Worm (Caenorhabditis elegans) whole organism, early embryonic: ENCODE results near the gene ttll-15.

Source experiments
- B0310.2 ChIP-seq: sonication (generic microtip); optimal IDR thresholded peaks from 2 replicates; lab custom pipeline; 2016; ENCODE audit warnings: mild to moderate bottlenecking, missing genetic modification characterization, missing compliant biosample characterization
- F13C5.2 ChIP-seq: sonication (generic microtip); optimal IDR thresholded peaks from 2 replicates; lab custom pipeline; 2017; ENCODE audit warnings: mild to moderate bottlenecking, missing genetic modification characterization, inconsistent platforms, missing compliant biosample characterization
- aly-1 ChIP-seq: sonication (generic microtip); optimal IDR thresholded peaks from 2 replicates; lab custom pipeline; 2016; ENCODE audit warnings: missing genetic modification characterization, missing compliant biosample characterization
- ama-1 ChIP-seq: fragments of 150-350 bp; optimal IDR thresholded peaks from 2 replicates; lab custom pipeline; 2014
- ceh-13 ChIP-seq: fragments of 200-800 bp; sonication (Bioruptor generic); optimal IDR thresholded peaks from 2 replicates; lab custom pipeline; 2018; ENCODE audit warnings: mild to moderate bottlenecking, missing genetic modification characterization, missing compliant biosample characterization
- ceh-36 ChIP-seq: sonication (generic microtip); optimal IDR thresholded peaks from 2 replicates; lab custom pipeline; 2016; ENCODE audit warnings: missing genetic modification characterization, inconsistent platforms, missing compliant biosample characterization
- ets-7 ChIP-seq: sonication (generic microtip); optimal IDR thresholded peaks from 2 replicates; lab custom pipeline; 2016; ENCODE audit warnings: missing genotype, missing genetic modification characterization, missing compliant biosample characterization
- flt-1 ChIP-seq: fragments of 200-800 bp; sonication (Bioruptor generic); IDR thresholded peaks from 2 replicates; pipeline ENCODE4 v1.3.6; 2022; ENCODE audit warnings: missing genetic modification characterization, missing compliant biosample characterization
- hnd-1 ChIP-seq: sonication (generic microtip); optimal IDR thresholded peaks from 2 replicates; lab custom pipeline; 2016; ENCODE audit warnings: missing genetic modification characterization, missing compliant biosample characterization
- pes-1 ChIP-seq: fragments of 200-800 bp; sonication (Bioruptor generic); IDR thresholded peaks from 2 replicates; pipeline ENCODE4 v1.3.6; 2022; ENCODE audit warnings: missing genetic modification reagents, missing genetic modification characterization, missing compliant biosample characterization
- tbx-11 ChIP-seq: fragments of 200-800 bp; sonication (Bioruptor generic); IDR thresholded peaks from 2 replicates; pipeline ENCODE4 v1.3.6; 2022; ENCODE audit warnings: missing genetic modification characterization, missing compliant biosample characterization
- tbx-37 ChIP-seq: fragments of 200-800 bp; sonication (Bioruptor generic); conservative IDR thresholded peaks from 2 replicates; pipeline ENCODE4 v1.3.6; 2022; ENCODE audit warnings: missing genetic modification reagents, missing genetic modification characterization, missing compliant biosample characterization

ce11 chrV:10368256-10368655 is 9.9 kb downstream of the ttll-15 start, which contains the start of gene sri-20:
- TF ChIP-seq ets-7 (tag; lab: Kevin White, UChicago) (no peak), hnd-1 (tag; lab: Kevin White, UChicago) (no peak), ceh-13 (no peak), flt-1 (GFP tag; lab: Robert Waterston, UW) (no peak), tbx-11 (GFP tag; lab: Robert Waterston, UW) (no peak), ama-1 (lab: Kevin White, UChicago) (no peak), ceh-36 (tag; lab: Kevin White, UChicago) (no peak), aly-1 (no peak), tbx-37 (GFP tag; lab: Robert Waterston, UW) (no peak), pes-1 (no peak), B0310.2 (tag; lab: Kevin White, UChicago) (no peak), F13C5.2 (tag; lab: Kevin White, UChicago) (no peak)
